Fruit fly (Drosophila melanogaster) whole organism, embryonic: ENCODE data around the gene Snx27.

Source experiments
- Atf3 ChIP-seq: fragments of 200-800 bp; sonication (Bioruptor generic); optimal IDR thresholded peaks from 3 replicates; lab custom pipeline; 2016; ENCODE audit warnings: missing biosample characterization, missing genetic modification characterization
- Blimp-1 ChIP-seq: fragments of 200-800 bp; sonication (Bioruptor generic); optimal IDR thresholded peaks from 3 replicates; lab custom pipeline; 2018; ENCODE audit warnings: missing biosample characterization, missing genetic modification characterization, mild to moderate bottlenecking, moderate library complexity, missing genetic modification reagents
- CG10209 ChIP-seq: fragments of 200-800 bp; sonication (Bioruptor generic); optimal IDR thresholded peaks from 3 replicates; lab custom pipeline; 2017; ENCODE audit warnings: missing biosample characterization, mild to moderate bottlenecking, missing genetic modification characterization, missing genetic modification reagents
- CG1024 ChIP-seq: fragments of 200-800 bp; sonication (Bioruptor generic); IDR thresholded peaks from 2 replicates; pipeline ENCODE4 v1.3.6; 2022; ENCODE audit warnings: missing biosample characterization, missing genetic modification characterization
- CG11085 ChIP-seq: fragments of 200-800 bp; sonication (Bioruptor generic); IDR thresholded peaks from 2 replicates; pipeline ENCODE4 v1.3.6; 2022; ENCODE audit warnings: missing biosample characterization, missing genetic modification characterization
- CG11695 ChIP-seq: fragments of 200-800 bp; sonication (Bioruptor generic); IDR thresholded peaks from 3 replicates; pipeline ENCODE4 v1.3.6; 2022; ENCODE audit warnings: missing biosample characterization, missing genetic modification characterization
- CG12942 ChIP-seq: fragments of 200-800 bp; sonication (Bioruptor generic); optimal IDR thresholded peaks from 3 replicates; lab custom pipeline; 2016; ENCODE audit warnings: missing biosample characterization, missing genetic modification characterization
- CG14667 ChIP-seq: fragments of 200-800 bp; sonication (Bioruptor generic); IDR thresholded peaks from 2 replicates; pipeline ENCODE4 v1.3.6; 2022; ENCODE audit warnings: missing biosample characterization, missing genetic modification characterization
- CG15601 ChIP-seq: fragments of 200-800 bp; sonication (Bioruptor generic); optimal IDR thresholded peaks from 3 replicates; lab custom pipeline; 2019; ENCODE audit warnings: missing biosample characterization, mild to moderate bottlenecking, missing genetic modification characterization, moderate library complexity
- CG17186 ChIP-seq: fragments of 200-800 bp; sonication (Bioruptor generic); optimal IDR thresholded peaks from 3 replicates; lab custom pipeline; 2017; ENCODE audit warnings: missing biosample characterization, missing genetic modification reagents, missing genetic modification characterization
- CG17328 ChIP-seq: fragments of 200-800 bp; sonication (Bioruptor generic); IDR thresholded peaks from 2 replicates; pipeline ENCODE4 v1.3.6; 2022; ENCODE audit warnings: missing biosample characterization, missing genetic modification characterization
- CG17359 ChIP-seq: fragments of 200-800 bp; sonication (Bioruptor generic); optimal IDR thresholded peaks from 3 replicates; lab custom pipeline; 2018; ENCODE audit warnings: missing biosample characterization, mild to moderate bottlenecking, missing genetic modification characterization, moderate library complexity
- CG30431 ChIP-seq: fragments of 200-800 bp; sonication (Bioruptor generic); optimal IDR thresholded peaks from 2 replicates; lab custom pipeline; 2017; ENCODE audit warnings: missing biosample characterization, missing genetic modification characterization
- CG32767 ChIP-seq: fragments of 200-800 bp; sonication (Bioruptor generic); IDR thresholded peaks from 2 replicates; pipeline ENCODE4 v1.3.6; 2022; ENCODE audit warnings: missing biosample characterization, missing genetic modification characterization
- CG3281 ChIP-seq: fragments of 200-800 bp; sonication (Bioruptor generic); optimal IDR thresholded peaks from 3 replicates; lab custom pipeline; 2017; ENCODE audit warnings: missing biosample characterization, mild to moderate bottlenecking, missing genetic modification characterization
- CG33557 ChIP-seq: fragments of 200-800 bp; sonication (Bioruptor generic); optimal IDR thresholded peaks from 2 replicates; lab custom pipeline; 2019; ENCODE audit warnings: missing biosample characterization, mild to moderate bottlenecking, missing genetic modification characterization, moderate library complexity
- CG3847 ChIP-seq: fragments of 200-800 bp; sonication (Bioruptor generic); IDR thresholded peaks from 2 replicates; pipeline ENCODE4 v1.3.6; 2022; ENCODE audit warnings: missing biosample characterization, missing genetic modification characterization
- CG42726 ChIP-seq: fragments of 200-800 bp; sonication (Bioruptor generic); IDR thresholded peaks from 2 replicates; pipeline ENCODE4 v1.3.6; 2022; ENCODE audit warnings: missing biosample characterization, missing genetic modification characterization; ENCODE audit not compliant: partially characterized antibody
- CG4282 ChIP-seq: fragments of 200-800 bp; sonication (Bioruptor generic); optimal IDR thresholded peaks from 2 replicates; lab custom pipeline; 2016; ENCODE audit warnings: missing biosample characterization, missing genetic modification characterization
- CG43689 ChIP-seq: fragments of 200-800 bp; sonication (Bioruptor generic); IDR thresholded peaks from 2 replicates; pipeline ENCODE4 v1.3.6; 2022; ENCODE audit warnings: missing biosample characterization, missing genetic modification characterization
- CG5953 ChIP-seq: fragments of 200-800 bp; sonication (Bioruptor generic); IDR thresholded peaks from 2 replicates; pipeline ENCODE4 v1.3.6; 2022; ENCODE audit warnings: missing biosample characterization, missing genetic modification characterization
- CG6654 ChIP-seq: fragments of 200-800 bp; sonication (Bioruptor generic); optimal IDR thresholded peaks from 2 replicates; lab custom pipeline; 2017; ENCODE audit warnings: missing biosample characterization, mild to moderate bottlenecking, missing genetic modification characterization
- CG7786 ChIP-seq: fragments of 200-800 bp; sonication (Bioruptor generic); optimal IDR thresholded peaks from 2 replicates; lab custom pipeline; 2016; ENCODE audit warnings: missing biosample characterization, missing genetic modification characterization
- CG8281 ChIP-seq: fragments of 200-800 bp; sonication (Bioruptor generic); optimal IDR thresholded peaks from 2 replicates; lab custom pipeline; 2018; ENCODE audit warnings: missing biosample characterization, mild to moderate bottlenecking, missing genetic modification characterization, moderate library complexity
- CHES-1-like ChIP-seq: fragments of 200-800 bp; sonication (Bioruptor generic); optimal IDR thresholded peaks from 2 replicates; lab custom pipeline; 2016; ENCODE audit warnings: missing biosample characterization, missing genetic modification characterization
- Fer1 ChIP-seq: fragments of 200-800 bp; sonication (Bioruptor generic); optimal IDR thresholded peaks from 2 replicates; lab custom pipeline; 2017; ENCODE audit warnings: missing biosample characterization, mild to moderate bottlenecking, missing genetic modification characterization
- Rfx ChIP-seq: fragments of 200-800 bp; sonication (Bioruptor generic); IDR thresholded peaks from 2 replicates; pipeline ENCODE4 v1.3.6; 2022; ENCODE audit warnings: missing biosample characterization, missing genetic modification characterization
- Sox100B ChIP-seq: fragments of 200-800 bp; sonication (Bioruptor generic); optimal IDR thresholded peaks from 3 replicates; lab custom pipeline; 2018; ENCODE audit warnings: missing biosample characterization, mild to moderate bottlenecking, missing genetic modification characterization
- al ChIP-seq: fragments of 200-800 bp; sonication (Bioruptor generic); IDR thresholded peaks from 2 replicates; pipeline ENCODE4 v1.3.6; 2022; ENCODE audit warnings: missing biosample characterization, missing genetic modification characterization
- amos ChIP-seq: fragments of 200-800 bp; sonication (Bioruptor generic); IDR thresholded peaks from 2 replicates; pipeline ENCODE4 v1.3.6; 2022; ENCODE audit warnings: missing biosample characterization, missing genetic modification characterization; ENCODE audit not compliant: partially characterized antibody
- aop ChIP-seq: fragments of 200-800 bp; sonication (Bioruptor generic); IDR thresholded peaks from 2 replicates; pipeline ENCODE4 v1.3.6; 2022; ENCODE audit warnings: missing biosample characterization, missing genetic modification characterization
- ash1 ChIP-seq: fragments of 200-800 bp; sonication (Bioruptor generic); optimal IDR thresholded peaks from 2 replicates; lab custom pipeline; 2018; ENCODE audit warnings: missing biosample characterization, mild to moderate bottlenecking, missing genetic modification characterization
- cas ChIP-seq: fragments of 200-800 bp; sonication (Bioruptor generic); IDR thresholded peaks from 2 replicates; pipeline ENCODE4 v1.3.6; 2022; ENCODE audit warnings: missing biosample characterization, missing genetic modification characterization
- fd102C ChIP-seq: fragments of 200-800 bp; sonication (Bioruptor generic); optimal IDR thresholded peaks from 2 replicates; lab custom pipeline; 2018; ENCODE audit warnings: missing biosample characterization, mild to moderate bottlenecking, missing genetic modification characterization, moderate library complexity
- gro ChIP-seq: fragments of 200-800 bp; sonication (Bioruptor generic); optimal IDR thresholded peaks from 2 replicates; lab custom pipeline; 2016; ENCODE audit warnings: missing biosample characterization, missing genetic modification characterization
- gt ChIP-seq: fragments of 200-800 bp; sonication (Bioruptor generic); IDR thresholded peaks from 2 replicates; pipeline ENCODE4 v1.3.6; 2022; ENCODE audit warnings: missing biosample characterization, missing genetic modification characterization
- ham ChIP-seq: fragments of 200-800 bp; sonication (Bioruptor generic); IDR thresholded peaks from 2 replicates; pipeline ENCODE4 v1.3.6; 2022; ENCODE audit warnings: missing biosample characterization, missing genetic modification characterization
- jigr1 ChIP-seq: fragments of 200-800 bp; sonication (Bioruptor generic); IDR thresholded peaks from 3 replicates; pipeline ENCODE4 v1.3.6; 2022; ENCODE audit warnings: missing biosample characterization, missing genetic modification characterization
- lab ChIP-seq: fragments of 200-800 bp; sonication (Bioruptor generic); optimal IDR thresholded peaks from 3 replicates; lab custom pipeline; 2017; ENCODE audit warnings: missing biosample characterization, missing genetic modification characterization, mild to moderate bottlenecking, moderate library complexity, missing genetic modification reagents
- lmd ChIP-seq: fragments of 200-800 bp; sonication (Bioruptor generic); IDR thresholded peaks from 2 replicates; pipeline ENCODE4 v1.3.6; 2022; ENCODE audit warnings: missing biosample characterization, missing genetic modification characterization
- nmo ChIP-seq: fragments of 200-800 bp; sonication (Bioruptor generic); optimal IDR thresholded peaks from 2 replicates; lab custom pipeline; 2018; ENCODE audit warnings: missing biosample characterization, mild to moderate bottlenecking, missing genetic modification characterization, moderate library complexity
- nom ChIP-seq: fragments of 200-800 bp; sonication (Bioruptor generic); optimal IDR thresholded peaks from 2 replicates; lab custom pipeline; 2017; ENCODE audit warnings: missing biosample characterization, missing genetic modification characterization, mild to moderate bottlenecking, moderate library complexity, missing genetic modification reagents
- pb ChIP-seq: fragments of 200-800 bp; sonication (Bioruptor generic); optimal IDR thresholded peaks from 3 replicates; lab custom pipeline; 2016; ENCODE audit warnings: missing biosample characterization, missing genetic modification characterization
- pita ChIP-seq: fragments of 200-800 bp; sonication (Bioruptor generic); optimal IDR thresholded peaks from 2 replicates; lab custom pipeline; 2017; ENCODE audit warnings: missing biosample characterization, mild to moderate bottlenecking, missing genetic modification characterization
- psq ChIP-seq: fragments of 200-800 bp; sonication (Bioruptor generic); optimal IDR thresholded peaks from 2 replicates; lab custom pipeline; 2017; ENCODE audit warnings: missing biosample characterization, missing genetic modification characterization
- sens ChIP-seq: fragments of 200-800 bp; sonication (Bioruptor generic); peaks from one replicate; lab custom pipeline; 2016; ENCODE audit warnings: missing biosample characterization, missing genetic modification characterization
- sug ChIP-seq: fragments of 200-800 bp; optimal IDR thresholded peaks from 2 replicates; lab custom pipeline; 2019; ENCODE audit warnings: missing biosample characterization, mild to moderate bottlenecking, missing genetic modification characterization, moderate library complexity
- tup ChIP-seq: fragments of 200-800 bp; sonication (Bioruptor generic); optimal IDR thresholded peaks from 2 replicates; lab custom pipeline; 2016; ENCODE audit warnings: missing biosample characterization, mild to moderate bottlenecking, missing genetic modification characterization, moderate library complexity
- zen ChIP-seq: fragments of 200-800 bp; sonication (Bioruptor generic); optimal IDR thresholded peaks from 3 replicates; lab custom pipeline; 2018; ENCODE audit warnings: missing biosample characterization, mild to moderate bottlenecking, missing genetic modification characterization, moderate library complexity

Gene Snx27

dm6 chrX:5764001-5764892 lies 26.4 kb upstream of the Snx27 start, which contains the start of the genes MAPk-Ak2 and CG42699 (continued):
- TF ChIP-seq CG1024 (GFP tag; lab: Robert Waterston, UW) = peak; percentile 53; the same call in 1 of the 2 replicates
- peak; percentile 59; the same call in 1 of the 2 replicates for TF ChIP-seq CG3847 (GFP tag; lab: Robert Waterston, UW)
- TF ChIP-seq gro (GFP tag; lab: Kevin White, UChicago) = peak; percentile 72
- TF ChIP-seq CG14667 (GFP tag; lab: Robert Waterston, UW) = no peak
- peak; percentile 85 for TF ChIP-seq fd102C (GFP tag; lab: Kevin White, UChicago)
- TF ChIP-seq sens (GFP tag; lab: Kevin White, UChicago) = peak; percentile 94
- peak; percentile 92 for TF ChIP-seq lab
- peak; percentile 87 for TF ChIP-seq CHES-1-like
- TF ChIP-seq pita (GFP tag; lab: Kevin White, UChicago) = no peak
- peak; percentile 90 for TF ChIP-seq CG33557
- peak; percentile 65 for TF ChIP-seq CG4282
- TF ChIP-seq Atf3 (GFP tag; lab: Kevin White, UChicago) = peak; percentile 73
- TF ChIP-seq CG12942 (GFP tag; lab: Kevin White, UChicago) = peak; percentile 77
- peak; percentile 80 for TF ChIP-seq nom
- TF ChIP-seq lmd = no peak; the same call in 1 of the 2 replicates
- peak; percentile 87 for TF ChIP-seq CG15601 (tag; lab: Kevin White, UChicago)
- no peak for TF ChIP-seq al (GFP tag; lab: Robert Waterston, UW)
- TF ChIP-seq pb (GFP tag; lab: Kevin White, UChicago) = peak; percentile 75
- no peak for TF ChIP-seq gt (GFP tag; lab: Robert Waterston, UW)
- peak; percentile 76 for TF ChIP-seq sug (tag; lab: Kevin White, UChicago)
- peak; percentile 76 for TF ChIP-seq CG3281 (GFP tag; lab: Kevin White, UChicago)
- no peak for TF ChIP-seq CG42726 (GFP tag; lab: Robert Waterston, UW)
- no peak for TF ChIP-seq CG6654 (GFP tag; lab: Kevin White, UChicago)
- peak; percentile 84 for TF ChIP-seq ash1 (GFP tag; lab: Kevin White, UChicago)
- TF ChIP-seq CG10209 (GFP tag; lab: Kevin White, UChicago) = peak; percentile 78
- TF ChIP-seq CG11695 = peak; percentile 73
- peak; percentile 67 for TF ChIP-seq amos (GFP tag; lab: Robert Waterston, UW)
- peak; percentile 85 for TF ChIP-seq Fer1
- peak; percentile 46 for TF ChIP-seq nmo
- TF ChIP-seq CG5953 = peak; percentile 77
- peak; percentile 52 for TF ChIP-seq CG8281 (tag; lab: Kevin White, UChicago)
- TF ChIP-seq Rfx (GFP tag; lab: Robert Waterston, UW) = peak; percentile 72; the same call in 1 of the 2 replicates
- TF ChIP-seq zen (tag; lab: Kevin White, UChicago) = peak; percentile 58
- no peak for TF ChIP-seq jigr1 (GFP tag; lab: Robert Waterston, UW)
- peak; percentile 88 for TF ChIP-seq Sox100B
- 0 out of 2 replicates have a peak, but pooled peaks have one; percentile 22 for TF ChIP-seq aop
- peak; percentile 85 for TF ChIP-seq CG17359 (tag; lab: Kevin White, UChicago)
- no peak for TF ChIP-seq cas
- TF ChIP-seq CG43689 (GFP tag; lab: Robert Waterston, UW) = peak; percentile 54
- TF ChIP-seq CG11085 = peak; percentile 59; the same call in 1 of the 2 replicates
- no peak for TF ChIP-seq CG30431
- no peak for TF ChIP-seq ham (GFP tag; lab: Robert Waterston, UW)
- peak; percentile 4 for TF ChIP-seq CG17186 (GFP tag; lab: Kevin White, UChicago)
- peak; percentile 54 for TF ChIP-seq tup (GFP tag; lab: Kevin White, UChicago)
- TF ChIP-seq psq (GFP tag; lab: Kevin White, UChicago) = peak; percentile 71
- TF ChIP-seq CG32767 (GFP tag; lab: Robert Waterston, UW) = no peak
- peak; percentile 72 for TF ChIP-seq Blimp-1 (GFP tag; lab: Kevin White, UChicago)
- TF ChIP-seq CG17328 (GFP tag; lab: Robert Waterston, UW) = peak; percentile 42; the same call in 1 of the 2 replicates
- peak; percentile 56 for TF ChIP-seq CG7786 (GFP tag; lab: Kevin White, UChicago)
